Worm (Caenorhabditis elegans) whole organism, midembryonic: Measurements from ENCODE around the gene T19D2.3.

Experiments used
- cog-1 ChIP-seq: sonication (generic microtip); optimal IDR thresholded peaks from 2 replicates; lab custom pipeline; 2016; ENCODE audit warnings: missing genetic modification characterization, missing compliant biosample characterization
- flt-1 ChIP-seq: fragments of 200-800 bp; sonication (Bioruptor generic); IDR thresholded peaks from 2 replicates; pipeline ENCODE4 v1.3.6; 2022; ENCODE audit warnings: missing genetic modification characterization, missing compliant biosample characterization
- klf-2 ChIP-seq: fragments of 200-800 bp; sonication (Bioruptor generic); conservative IDR thresholded peaks from 2 replicates; pipeline ENCODE4 v1.3.6; 2022; ENCODE audit warnings: missing genetic modification reagents, missing genetic modification characterization, missing compliant biosample characterization
- med-1 ChIP-seq: sonication (generic microtip); optimal IDR thresholded peaks from 2 replicates; lab custom pipeline; 2017; ENCODE audit warnings: missing genetic modification characterization, mild to moderate bottlenecking, missing compliant biosample characterization, antibody characterized with exemption, missing genetic modification reagents; ENCODE audit not compliant: insufficient read depth
- ref-1 ChIP-seq: fragments of 200-800 bp; sonication (Bioruptor generic); conservative IDR thresholded peaks from 2 replicates; pipeline ENCODE4 v1.3.6; 2022; ENCODE audit warnings: missing genetic modification reagents, missing genetic modification characterization, missing compliant biosample characterization
- tab-1 ChIP-seq: fragments of 200-800 bp; sonication (Bioruptor generic); IDR thresholded peaks from 2 replicates; pipeline ENCODE4 v1.3.6; 2022; ENCODE audit warnings: missing genetic modification characterization, missing compliant biosample characterization
- ztf-23 ChIP-seq: fragments of 200-800 bp; sonication (Bioruptor generic); IDR thresholded peaks from 2 replicates; pipeline ENCODE4 v1.3.6; 2022; ENCODE audit warnings: missing genetic modification reagents, missing genetic modification characterization, missing compliant biosample characterization
- ztf-29 ChIP-seq: fragments of 200-800 bp; sonication (Bioruptor generic); IDR thresholded peaks from 2 replicates; pipeline ENCODE4 v1.3.6; 2022; ENCODE audit warnings: missing genetic modification reagents, missing genetic modification characterization, missing compliant biosample characterization

- TF ChIP-seq cog-1 (no peak), med-1 (GFP tag; lab: Kevin White, UChicago) (no peak), klf-2 (GFP tag; lab: Robert Waterston, UW) (no peak), flt-1 (GFP tag; lab: Robert Waterston, UW) (no peak), ref-1 (GFP tag; lab: Robert Waterston, UW) (no peak), ztf-23 (GFP tag; lab: Robert Waterston, UW) (no peak), ztf-29 (no peak), tab-1 (GFP tag; lab: Robert Waterston, UW) (no peak)
These were observed 1.6 kb upstream of the T19D2.3 start for ce11 chrX:3937483-3937882.
